Fruit fly (Drosophila melanogaster) whole organism, embryonic: ENCODE data around the gene MED15.

Source experiments
- Adf1 ChIP-seq: fragments of 200-800 bp; sonication (Bioruptor generic); IDR thresholded peaks from 2 replicates; pipeline ENCODE4 v1.3.6; 2022; ENCODE audit warnings: missing biosample characterization, missing genetic modification characterization
- CG10274 ChIP-seq: fragments of 200-800 bp; sonication (Bioruptor generic); optimal IDR thresholded peaks from 3 replicates; lab custom pipeline; 2017; ENCODE audit warnings: missing biosample characterization, mild to moderate bottlenecking, missing genetic modification characterization
- CG11696 ChIP-seq: fragments of 200-800 bp; sonication (Bioruptor generic); IDR thresholded peaks from 2 replicates; pipeline ENCODE4 v1.3.6; 2022; ENCODE audit warnings: missing biosample characterization, missing genetic modification characterization
- CG12659 ChIP-seq: fragments of 200-800 bp; sonication (Bioruptor generic); optimal IDR thresholded peaks from 3 replicates; lab custom pipeline; 2017; ENCODE audit warnings: mild to moderate bottlenecking, missing biosample characterization, missing genetic modification reagents, missing genetic modification characterization
- CG13775 ChIP-seq: fragments of 200-800 bp; sonication (Bioruptor generic); optimal IDR thresholded peaks from 3 replicates; lab custom pipeline; 2017; ENCODE audit warnings: missing biosample characterization, mild to moderate bottlenecking, missing genetic modification characterization
- CG17359 ChIP-seq: fragments of 200-800 bp; sonication (Bioruptor generic); optimal IDR thresholded peaks from 3 replicates; lab custom pipeline; 2018; ENCODE audit warnings: missing biosample characterization, mild to moderate bottlenecking, missing genetic modification characterization, moderate library complexity
- CG17612 ChIP-seq: fragments of 200-800 bp; sonication (Bioruptor generic); IDR thresholded peaks from 2 replicates; pipeline ENCODE4 v1.3.6; 2022; ENCODE audit warnings: missing biosample characterization, missing genetic modification characterization
- CG1832 ChIP-seq: fragments of 200-800 bp; sonication (Bioruptor generic); optimal IDR thresholded peaks from 2 replicates; lab custom pipeline; 2017; ENCODE audit warnings: missing biosample characterization, mild to moderate bottlenecking, missing genetic modification characterization, inconsistent platforms
- CG34376 ChIP-seq: fragments of 200-800 bp; sonication (Bioruptor generic); optimal IDR thresholded peaks from 2 replicates; lab custom pipeline; 2018; ENCODE audit warnings: missing biosample characterization, mild to moderate bottlenecking, missing genetic modification characterization
- CG3995 ChIP-seq: fragments of 200-800 bp; sonication (Bioruptor generic); optimal IDR thresholded peaks from 3 replicates; lab custom pipeline; 2016; ENCODE audit warnings: missing biosample characterization, missing genetic modification characterization
- CG4282 ChIP-seq: fragments of 200-800 bp; sonication (Bioruptor generic); optimal IDR thresholded peaks from 2 replicates; lab custom pipeline; 2016; ENCODE audit warnings: missing biosample characterization, missing genetic modification characterization
- CG6254 ChIP-seq: fragments of 200-800 bp; sonication (Bioruptor generic); optimal IDR thresholded peaks from 3 replicates; lab custom pipeline; 2017; ENCODE audit warnings: mild to moderate bottlenecking, missing biosample characterization, missing genetic modification reagents, missing genetic modification characterization
- CG6272 ChIP-seq: fragments of 200-800 bp; sonication (Bioruptor generic); IDR thresholded peaks from 2 replicates; pipeline ENCODE4 v1.3.6; 2022; ENCODE audit warnings: missing biosample characterization, missing genetic modification characterization
- CG7987 ChIP-seq: fragments of 200-800 bp; sonication (Bioruptor generic); optimal IDR thresholded peaks from 2 replicates; lab custom pipeline; 2018; ENCODE audit warnings: missing biosample characterization, mild to moderate bottlenecking, missing genetic modification characterization, moderate library complexity
- CG8944 ChIP-seq: fragments of 200-800 bp; sonication (Bioruptor generic); optimal IDR thresholded peaks from 3 replicates; lab custom pipeline; 2016; ENCODE audit warnings: missing biosample characterization, missing genetic modification characterization
- HmgD ChIP-seq: fragments of 200-800 bp; sonication (Bioruptor generic); optimal IDR thresholded peaks from 3 replicates; lab custom pipeline; 2016; ENCODE audit warnings: missing biosample characterization, missing genetic modification characterization
- Lhr ChIP-seq: fragments of 200-800 bp; sonication (Bioruptor generic); optimal IDR thresholded peaks from 3 replicates; lab custom pipeline; 2017; ENCODE audit warnings: mild to moderate bottlenecking, missing biosample characterization, missing genetic modification reagents, missing genetic modification characterization
- Lpt ChIP-seq: fragments of >200 bp; optimal IDR thresholded peaks from 2 replicates; lab custom pipeline; 2018; ENCODE audit warnings: missing biosample characterization, missing genetic modification characterization
- Meics ChIP-seq: fragments of 200-800 bp; sonication (Bioruptor generic); optimal IDR thresholded peaks from 2 replicates; lab custom pipeline; 2017; ENCODE audit warnings: missing biosample characterization, mild to moderate bottlenecking, missing genetic modification characterization
- Oaz ChIP-seq: fragments of 200-800 bp; sonication (Bioruptor generic); IDR thresholded peaks from 2 replicates; pipeline ENCODE4 v1.3.6; 2022; ENCODE audit warnings: missing biosample characterization, missing genetic modification characterization
- Ptx1 ChIP-seq: fragments of 200-800 bp; sonication (Bioruptor generic); IDR thresholded peaks from 2 replicates; pipeline ENCODE4 v1.3.6; 2022; ENCODE audit warnings: missing biosample characterization, missing genetic modification characterization
- Ravus ChIP-seq: fragments of 200-800 bp; sonication (Bioruptor generic); IDR thresholded peaks from 2 replicates; pipeline ENCODE4 v1.3.6; 2022; ENCODE audit warnings: missing biosample characterization, missing genetic modification characterization
- Scr ChIP-seq: fragments of 200-800 bp; sonication (Bioruptor generic); IDR thresholded peaks from 2 replicates; pipeline ENCODE4 v1.3.6; 2022; ENCODE audit warnings: missing biosample characterization, missing genetic modification characterization; ENCODE audit not compliant: partially characterized antibody
- Xrp1 ChIP-seq: fragments of 200-800 bp; sonication (Bioruptor generic); IDR thresholded peaks from 2 replicates; pipeline ENCODE4 v1.3.6; 2022; ENCODE audit warnings: missing biosample characterization, missing genetic modification characterization
- az2 ChIP-seq: fragments of 200-800 bp; sonication (Bioruptor generic); optimal IDR thresholded peaks from 3 replicates; lab custom pipeline; 2016; ENCODE audit warnings: missing biosample characterization, missing genetic modification characterization
- crp ChIP-seq, 2 experiments: fragments of 200-800 bp; sonication (Bioruptor generic); optimal IDR thresholded peaks; 2 replicates in 1 of 2; 3 replicates in 1 of 2; lab custom pipeline; 2017; ENCODE audit warnings: missing biosample characterization in 2 of 2, missing genetic modification characterization in 2 of 2, mild to moderate bottlenecking in 1 of 2, moderate library complexity in 1 of 2
- danr ChIP-seq: fragments of 200-800 bp; sonication (Bioruptor generic); IDR thresholded peaks from 2 replicates; pipeline ENCODE4 v1.3.6; 2022; ENCODE audit warnings: missing biosample characterization, missing genetic modification characterization
- gro ChIP-seq: fragments of 200-800 bp; sonication (Bioruptor generic); optimal IDR thresholded peaks from 2 replicates; lab custom pipeline; 2016; ENCODE audit warnings: missing biosample characterization, missing genetic modification characterization
- gsb-n ChIP-seq: fragments of 200-800 bp; sonication (Bioruptor generic); optimal IDR thresholded peaks from 3 replicates; lab custom pipeline; 2018; ENCODE audit warnings: missing biosample characterization, mild to moderate bottlenecking, missing genetic modification characterization
- jumu ChIP-seq: fragments of 200-800 bp; sonication (Bioruptor generic); optimal IDR thresholded peaks from 3 replicates; lab custom pipeline; 2016; ENCODE audit warnings: missing biosample characterization, missing genetic modification characterization
- knrl ChIP-seq: fragments of 200-800 bp; sonication (Bioruptor generic); IDR thresholded peaks from 3 replicates; pipeline ENCODE4 v1.3.6; 2022; ENCODE audit warnings: missing biosample characterization, missing genetic modification characterization; ENCODE audit not compliant: partially characterized antibody
- nmo ChIP-seq: fragments of 200-800 bp; sonication (Bioruptor generic); optimal IDR thresholded peaks from 2 replicates; lab custom pipeline; 2018; ENCODE audit warnings: missing biosample characterization, mild to moderate bottlenecking, missing genetic modification characterization, moderate library complexity
- oc ChIP-seq: fragments of 200-800 bp; sonication (Bioruptor generic); optimal IDR thresholded peaks from 2 replicates; lab custom pipeline; 2018; ENCODE audit warnings: missing biosample characterization, mild to moderate bottlenecking, missing genetic modification characterization, moderate library complexity
- org-1 ChIP-seq: fragments of 200-800 bp; sonication (Bioruptor generic); optimal IDR thresholded peaks from 2 replicates; lab custom pipeline; 2017; ENCODE audit warnings: missing biosample characterization, missing genetic modification characterization
- pho ChIP-seq: fragments of 200-800 bp; sonication (Bioruptor generic); optimal IDR thresholded peaks from 2 replicates; lab custom pipeline; 2016; ENCODE audit warnings: missing biosample characterization, missing genetic modification characterization
- prd ChIP-seq, 3 experiments: fragments of >200 bp in 2 of 3; fragments of 200-800 bp in 1 of 3; sonication (Bioruptor generic) in 1 of 3; optimal IDR thresholded peaks in 2 of 3; IDR thresholded peaks in 1 of 3; 2 replicates in 2 of 3; 3 replicates in 1 of 3; pipeline versions ENCODE4 v1.3.6 to Lab custom; 2017 to 2022; ENCODE audit warnings: missing biosample characterization in 1 of 3, missing genetic modification characterization in 1 of 3
- pros ChIP-seq: fragments of 200-800 bp; sonication (Bioruptor generic); optimal IDR thresholded peaks from 3 replicates; lab custom pipeline; 2019; ENCODE audit warnings: missing biosample characterization, mild to moderate bottlenecking, missing genetic modification characterization, moderate library complexity
- rib ChIP-seq: fragments of 200-800 bp; sonication (Bioruptor generic); IDR thresholded peaks from 2 replicates; pipeline ENCODE4 v1.3.6; 2022; ENCODE audit warnings: missing biosample characterization, missing genetic modification characterization
- schlank ChIP-seq: fragments of 200-800 bp; sonication (Bioruptor generic); optimal IDR thresholded peaks from 2 replicates; lab custom pipeline; 2018; ENCODE audit warnings: missing biosample characterization, mild to moderate bottlenecking, missing genetic modification characterization
- sd ChIP-seq: fragments of 200-800 bp; sonication (Bioruptor generic); optimal IDR thresholded peaks from 3 replicates; lab custom pipeline; 2018; ENCODE audit warnings: missing biosample characterization, mild to moderate bottlenecking, missing genetic modification characterization, moderate library complexity
- sens ChIP-seq: fragments of 200-800 bp; sonication (Bioruptor generic); peaks from one replicate; lab custom pipeline; 2016; ENCODE audit warnings: missing biosample characterization, missing genetic modification characterization
- sna ChIP-seq: fragments of 200-800 bp; sonication (Bioruptor generic); IDR thresholded peaks from 2 replicates; pipeline ENCODE4 v1.3.6; 2022; ENCODE audit warnings: missing biosample characterization, missing genetic modification characterization; ENCODE audit not compliant: partially characterized antibody
- ssp ChIP-seq: fragments of 200-800 bp; sonication (Bioruptor generic); IDR thresholded peaks from 2 replicates; pipeline ENCODE4 v1.3.6; 2022; ENCODE audit warnings: missing biosample characterization, missing genetic modification characterization
- trem ChIP-seq: fragments of 200-800 bp; optimal IDR thresholded peaks from 3 replicates; lab custom pipeline; 2019; ENCODE audit warnings: missing biosample characterization, mild to moderate bottlenecking, missing genetic modification characterization, moderate library complexity
- vfl ChIP-seq: fragments of 200-800 bp; sonication (Bioruptor generic); optimal IDR thresholded peaks from 2 replicates; lab custom pipeline; 2016; ENCODE audit warnings: missing biosample characterization, missing genetic modification characterization
- wek ChIP-seq: fragments of 200-800 bp; sonication (Bioruptor generic); optimal IDR thresholded peaks from 3 replicates; lab custom pipeline; 2018; ENCODE audit warnings: missing biosample characterization, mild to moderate bottlenecking, missing genetic modification characterization, moderate library complexity
- z ChIP-seq: fragments of 200-800 bp; sonication (Bioruptor generic); IDR thresholded peaks from 3 replicates; pipeline ENCODE4 v1.3.6; 2022; ENCODE audit warnings: missing biosample characterization, missing genetic modification characterization

Gene MED15

dm6 chr2L:516032-516993 lies 43.5 kb downstream of the MED15 start (continued):
- TF ChIP-seq CG6254 (GFP tag; lab: Kevin White, UChicago) (peak; percentile 78), sna (GFP tag; lab: Robert Waterston, UW) (no peak), rib (GFP tag; lab: Robert Waterston, UW) (no peak), CG11696 (no peak), Oaz (GFP tag; lab: Robert Waterston, UW) (peak; percentile 38; the same call in 1 of the 2 replicates), jumu (peak; percentile 37), CG34376 (GFP tag; lab: Kevin White, UChicago) (no peak), Adf1 (GFP tag; lab: Robert Waterston, UW) (no peak), CG1832 (GFP tag; lab: Kevin White, UChicago) (peak; percentile 32), schlank (tag; lab: Kevin White, UChicago) (no peak), z (no peak), pros (GFP tag; lab: Kevin White, UChicago) (peak; percentile 9), CG12659 (GFP tag; lab: Kevin White, UChicago) (peak; percentile 72), CG8944 (GFP tag; lab: Kevin White, UChicago) (peak; percentile 59), gro (GFP tag; lab: Kevin White, UChicago) (no peak), org-1 (GFP tag; lab: Kevin White, UChicago) (peak; percentile 76), CG17359 (tag; lab: Kevin White, UChicago) (peak; percentile 89), Ptx1 (GFP tag; lab: Robert Waterston, UW) (peak; percentile 81), nmo (GFP tag; lab: Kevin White, UChicago) (peak; percentile 81), CG13775 (GFP tag; lab: Kevin White, UChicago) (peak; percentile 57), pho (peak; percentile 31), wek (GFP tag; lab: Kevin White, UChicago) (no peak), CG6272 (GFP tag; lab: Robert Waterston, UW) (peak; percentile 47; the same call in 1 of the 2 replicates), trem (peak; percentile 75), Xrp1 (GFP tag; lab: Robert Waterston, UW) (peak; percentile 92), CG4282 (GFP tag; lab: Kevin White, UChicago) (peak; percentile 16), CG7987 (peak; percentile 21), Meics (GFP tag; lab: Kevin White, UChicago) (peak; percentile 75), crp (GFP tag; optimal IDR thresholded peaks at IDR 0.05; lab: Kevin White, UChicago) (peak in 1 of 2 experiments; percentile 8), knrl (no peak), vfl (GFP tag; lab: Kevin White, UChicago) (peak; percentile 50), prd (optimal IDR thresholded peaks at IDR 0.05; lab: Kevin White, UChicago) (no peak), prd (GFP tag; IDR thresholded peaks at IDR 0.05; lab: Robert Waterston, UW) (peak; percentile 86), sens (GFP tag; lab: Kevin White, UChicago) (peak; percentile 95), CG17612 (no peak), sd (tag; lab: Kevin White, UChicago) (no peak), danr (0 out of 2 replicates have a peak, but pooled peaks have one; percentile 24), Lpt (GFP tag; lab: Kevin White, UChicago) (no peak), oc (peak; percentile 81), Ravus (GFP tag; lab: Robert Waterston, UW) (peak; percentile 32), CG3995 (GFP tag; lab: Kevin White, UChicago) (no peak), Scr (GFP tag; lab: Robert Waterston, UW) (no peak), gsb-n (peak; percentile 77), HmgD (GFP tag; lab: Kevin White, UChicago) (peak; percentile 12), CG10274 (GFP tag; lab: Kevin White, UChicago) (no peak), Lhr (GFP tag; lab: Kevin White, UChicago) (peak; percentile 18), ssp (peak; percentile 57), az2 (GFP tag; lab: Kevin White, UChicago) (peak; percentile 80)
